Fruit fly (Drosophila melanogaster) whole organism, embryonic: ENCODE measurements around the gene Rab18.

ENCODE experiments used
- CG10147 ChIP-seq: fragments of 200-800 bp; sonication (Bioruptor generic); optimal IDR thresholded peaks from 2 replicates; lab custom pipeline; 2019; ENCODE audit warnings: missing biosample characterization, mild to moderate bottlenecking, missing genetic modification characterization, moderate library complexity
- CG10366 ChIP-seq: fragments of 200-800 bp; sonication (Bioruptor generic); IDR thresholded peaks from 2 replicates; pipeline ENCODE4 v1.3.6; 2022; ENCODE audit warnings: missing biosample characterization, missing genetic modification characterization
- CG10543 ChIP-seq: fragments of 200-800 bp; sonication (Bioruptor generic); optimal IDR thresholded peaks from 3 replicates; lab custom pipeline; 2017; ENCODE audit warnings: missing biosample characterization, mild to moderate bottlenecking, missing genetic modification characterization, moderate library complexity
- CG10654 ChIP-seq: fragments of 200-800 bp; sonication (Bioruptor generic); optimal IDR thresholded peaks from 2 replicates; lab custom pipeline; 2016; ENCODE audit warnings: missing biosample characterization, missing genetic modification characterization
- CG11504 ChIP-seq: fragments of 200-800 bp; sonication (Bioruptor generic); optimal IDR thresholded peaks from 3 replicates; lab custom pipeline; 2019; ENCODE audit warnings: missing biosample characterization, mild to moderate bottlenecking, missing genetic modification characterization, moderate library complexity
- CG12391 ChIP-seq: fragments of 200-800 bp; sonication (Bioruptor generic); optimal IDR thresholded peaks from 3 replicates; lab custom pipeline; 2018; ENCODE audit warnings: missing biosample characterization, mild to moderate bottlenecking, missing genetic modification characterization, moderate library complexity
- CG12659 ChIP-seq: fragments of 200-800 bp; sonication (Bioruptor generic); optimal IDR thresholded peaks from 3 replicates; lab custom pipeline; 2017; ENCODE audit warnings: mild to moderate bottlenecking, missing biosample characterization, missing genetic modification reagents, missing genetic modification characterization
- CG15011 ChIP-seq: fragments of 200-800 bp; sonication (Bioruptor generic); optimal IDR thresholded peaks from 3 replicates; lab custom pipeline; 2018; ENCODE audit warnings: missing biosample characterization, mild to moderate bottlenecking, missing genetic modification characterization
- CG1647 ChIP-seq: fragments of 200-800 bp; sonication (Bioruptor generic); optimal IDR thresholded peaks from 3 replicates; lab custom pipeline; 2016; ENCODE audit warnings: missing biosample characterization, missing genetic modification characterization
- CG16815 ChIP-seq: fragments of 200-800 bp; sonication (Bioruptor generic); optimal IDR thresholded peaks from 3 replicates; lab custom pipeline; 2017; ENCODE audit warnings: missing biosample characterization, mild to moderate bottlenecking, missing genetic modification characterization
- CG17802 ChIP-seq: fragments of 200-800 bp; sonication (Bioruptor generic); optimal IDR thresholded peaks from 2 replicates; lab custom pipeline; 2018; ENCODE audit warnings: missing biosample characterization, mild to moderate bottlenecking, missing genetic modification characterization, moderate library complexity
- CG17829 ChIP-seq: fragments of 200-800 bp; optimal IDR thresholded peaks from 2 replicates; lab custom pipeline; 2019; ENCODE audit warnings: missing biosample characterization, mild to moderate bottlenecking, missing genetic modification characterization, moderate library complexity
- CG18764 ChIP-seq: fragments of 200-800 bp; sonication (Bioruptor generic); optimal IDR thresholded peaks from 3 replicates; lab custom pipeline; 2016; ENCODE audit warnings: missing biosample characterization, missing genetic modification characterization
- CG31441 ChIP-seq: fragments of 200-800 bp; sonication (Bioruptor generic); IDR thresholded peaks from 2 replicates; pipeline ENCODE4 v1.3.6; 2022; ENCODE audit warnings: missing biosample characterization, missing genetic modification characterization
- CG33213 ChIP-seq: fragments of 200-800 bp; sonication (Bioruptor generic); optimal IDR thresholded peaks from 3 replicates; lab custom pipeline; 2016; ENCODE audit warnings: missing biosample characterization, missing genetic modification characterization
- CG34422 ChIP-seq: fragments of 200-800 bp; sonication (Bioruptor generic); IDR thresholded peaks from 3 replicates; pipeline ENCODE4 v1.3.6; 2022; ENCODE audit warnings: missing biosample characterization, missing genetic modification characterization
- CG3847 ChIP-seq: fragments of 200-800 bp; sonication (Bioruptor generic); IDR thresholded peaks from 2 replicates; pipeline ENCODE4 v1.3.6; 2022; ENCODE audit warnings: missing biosample characterization, missing genetic modification characterization
- CG4617 ChIP-seq: fragments of 200-800 bp; sonication (Bioruptor generic); optimal IDR thresholded peaks from 3 replicates; lab custom pipeline; 2016; ENCODE audit warnings: missing biosample characterization, missing genetic modification characterization, borderline replicate concordance
- CG6791 ChIP-seq: fragments of 200-800 bp; sonication (Bioruptor generic); IDR thresholded peaks from 3 replicates; pipeline ENCODE4 v1.3.6; 2022; ENCODE audit warnings: missing biosample characterization, missing genetic modification characterization; ENCODE audit not compliant: partially characterized antibody
- CG7556 ChIP-seq: fragments of 200-800 bp; sonication (Bioruptor generic); optimal IDR thresholded peaks from 2 replicates; lab custom pipeline; 2017; ENCODE audit warnings: missing biosample characterization, mild to moderate bottlenecking, missing genetic modification characterization
- CG9437 ChIP-seq: fragments of 200-800 bp; sonication (Bioruptor generic); optimal IDR thresholded peaks from 2 replicates; lab custom pipeline; 2018; ENCODE audit warnings: missing biosample characterization, mild to moderate bottlenecking, missing genetic modification characterization
- Deaf1 ChIP-seq: fragments of 200-800 bp; optimal IDR thresholded peaks from 3 replicates; lab custom pipeline; 2019; ENCODE audit warnings: missing biosample characterization, mild to moderate bottlenecking, missing genetic modification characterization, moderate library complexity
- Dip2 ChIP-seq: fragments of 200-800 bp; sonication (Bioruptor generic); IDR thresholded peaks from 2 replicates; pipeline ENCODE4 v1.3.6; 2022; ENCODE audit warnings: missing biosample characterization, missing genetic modification characterization
- E2f1 ChIP-seq: fragments of 200-800 bp; sonication (Bioruptor generic); IDR thresholded peaks from 2 replicates; pipeline ENCODE4 v1.3.6; 2022; ENCODE audit warnings: missing biosample characterization, missing genetic modification characterization
- Ets97D ChIP-seq: fragments of 200-800 bp; sonication (Bioruptor generic); optimal IDR thresholded peaks from 3 replicates; lab custom pipeline; 2016; ENCODE audit warnings: missing biosample characterization, missing genetic modification characterization
- GATAe ChIP-seq: fragments of 200-800 bp; sonication (Bioruptor generic); conservative IDR thresholded peaks from 2 replicates; pipeline ENCODE4 v1.3.6; 2022; ENCODE audit warnings: missing biosample characterization, missing genetic modification characterization
- HLH3B ChIP-seq: fragments of 200-800 bp; sonication (Bioruptor generic); IDR thresholded peaks from 2 replicates; pipeline ENCODE4 v1.3.6; 2022; ENCODE audit warnings: missing biosample characterization, missing genetic modification characterization
- Hr39 ChIP-seq: fragments of >200 bp; optimal IDR thresholded peaks from 2 replicates; lab custom pipeline; 2017
- Lpt ChIP-seq: fragments of >200 bp; optimal IDR thresholded peaks from 2 replicates; lab custom pipeline; 2018; ENCODE audit warnings: missing biosample characterization, missing genetic modification characterization
- MTF-1 ChIP-seq: fragments of 200-800 bp; sonication (Bioruptor generic); optimal IDR thresholded peaks from 2 replicates; lab custom pipeline; 2018; ENCODE audit warnings: missing biosample characterization, mild to moderate bottlenecking, missing genetic modification characterization, borderline replicate concordance
- Nf-YA ChIP-seq: fragments of 200-800 bp; sonication (Bioruptor generic); IDR thresholded peaks from 2 replicates; pipeline ENCODE4 v1.3.6; 2022; ENCODE audit warnings: missing biosample characterization, missing genetic modification characterization
- Ptx1 ChIP-seq: fragments of 200-800 bp; sonication (Bioruptor generic); IDR thresholded peaks from 2 replicates; pipeline ENCODE4 v1.3.6; 2022; ENCODE audit warnings: missing biosample characterization, missing genetic modification characterization
- Stat92E ChIP-seq, 3 experiments: fragments of >200 bp in 2 of 3; fragments of 200-800 bp in 1 of 3; sonication (Bioruptor generic) in 1 of 3; optimal IDR thresholded peaks; 2 replicates each; lab custom pipeline; 2017 to 2019; ENCODE audit warnings: missing biosample characterization in 3 of 3, missing genetic modification characterization in 3 of 3, mild to moderate bottlenecking in 1 of 3, moderate library complexity in 1 of 3
- Tbp ChIP-seq: fragments of >200 bp; optimal IDR thresholded peaks from 2 replicates; lab custom pipeline; 2018; ENCODE audit warnings: missing biosample characterization, missing genetic modification characterization
- ase ChIP-seq: fragments of 200-800 bp; sonication (Bioruptor generic); IDR thresholded peaks from 3 replicates; pipeline ENCODE4 v1.3.6; 2022; ENCODE audit warnings: missing biosample characterization, missing genetic modification characterization
- chif ChIP-seq, 2 experiments: fragments of 200-800 bp; sonication (Bioruptor generic); optimal IDR thresholded peaks; 3 replicates each; lab custom pipeline; 2016; ENCODE audit warnings: missing biosample characterization in 2 of 2, missing genetic modification characterization in 2 of 2
- fu2 ChIP-seq: fragments of 200-800 bp; sonication (Bioruptor generic); optimal IDR thresholded peaks from 2 replicates; lab custom pipeline; 2016; ENCODE audit warnings: missing biosample characterization, missing genetic modification characterization
- grau ChIP-seq: fragments of 200-800 bp; optimal IDR thresholded peaks from 3 replicates; lab custom pipeline; 2019; ENCODE audit warnings: missing biosample characterization, mild to moderate bottlenecking, missing genetic modification characterization, moderate library complexity
- hkb ChIP-seq, 2 experiments: fragments of 200-800 bp in 1 of 2; fragments of >200 bp in 1 of 2; sonication (Bioruptor generic) in 1 of 2; IDR thresholded peaks in 1 of 2; optimal IDR thresholded peaks in 1 of 2; 2 replicates each; pipeline versions ENCODE4 v1.3.6 to Lab custom; 2017 to 2022; ENCODE audit warnings: missing biosample characterization in 1 of 2, missing genetic modification characterization in 1 of 2
- lab ChIP-seq: fragments of 200-800 bp; sonication (Bioruptor generic); optimal IDR thresholded peaks from 3 replicates; lab custom pipeline; 2017; ENCODE audit warnings: missing biosample characterization, missing genetic modification characterization, mild to moderate bottlenecking, moderate library complexity, missing genetic modification reagents
- lov ChIP-seq, 2 experiments: fragments of 200-800 bp in 1 of 2; fragments of >200 bp in 1 of 2; sonication (Bioruptor generic) in 1 of 2; IDR thresholded peaks in 1 of 2; optimal IDR thresholded peaks in 1 of 2; 2 replicates in 1 of 2; 3 replicates in 1 of 2; pipeline versions ENCODE4 v1.3.6 to Lab custom; 2017 to 2022; ENCODE audit warnings: missing biosample characterization in 1 of 2, missing genetic modification characterization in 1 of 2
- mirr ChIP-seq: fragments of 200-800 bp; sonication (Bioruptor generic); optimal IDR thresholded peaks from 3 replicates; lab custom pipeline; 2018; ENCODE audit warnings: missing biosample characterization, mild to moderate bottlenecking, missing genetic modification characterization
- nerfin-2 ChIP-seq: fragments of 200-800 bp; sonication (Bioruptor generic); IDR thresholded peaks from 2 replicates; pipeline ENCODE4 v1.3.6; 2022; ENCODE audit warnings: missing biosample characterization, missing genetic modification characterization; ENCODE audit not compliant: partially characterized antibody
- pita ChIP-seq: fragments of 200-800 bp; sonication (Bioruptor generic); optimal IDR thresholded peaks from 2 replicates; lab custom pipeline; 2017; ENCODE audit warnings: missing biosample characterization, mild to moderate bottlenecking, missing genetic modification characterization
- psq ChIP-seq: fragments of 200-800 bp; sonication (Bioruptor generic); optimal IDR thresholded peaks from 2 replicates; lab custom pipeline; 2017; ENCODE audit warnings: missing biosample characterization, missing genetic modification characterization
- sens ChIP-seq: fragments of 200-800 bp; sonication (Bioruptor generic); peaks from one replicate; lab custom pipeline; 2016; ENCODE audit warnings: missing biosample characterization, missing genetic modification characterization
- sim ChIP-seq: fragments of 200-800 bp; sonication (Bioruptor generic); IDR thresholded peaks from 2 replicates; pipeline ENCODE4 v1.3.6; 2022; ENCODE audit warnings: missing biosample characterization, missing genetic modification characterization
- slou ChIP-seq: fragments of 200-800 bp; sonication (Bioruptor generic); optimal IDR thresholded peaks from 3 replicates; lab custom pipeline; 2016; ENCODE audit warnings: missing biosample characterization, missing genetic modification characterization
- sr ChIP-seq: fragments of 200-800 bp; sonication (Bioruptor generic); IDR thresholded peaks from 3 replicates; pipeline ENCODE4 v1.3.6; 2022; ENCODE audit warnings: missing biosample characterization, missing genetic modification characterization
- tin ChIP-seq: fragments of 200-800 bp; sonication (Bioruptor generic); optimal IDR thresholded peaks from 3 replicates; lab custom pipeline; 2016; ENCODE audit warnings: missing biosample characterization, missing genetic modification characterization
- vvl ChIP-seq: fragments of 200-800 bp; sonication (Bioruptor generic); IDR thresholded peaks from 2 replicates; pipeline ENCODE4 v1.3.6; 2022; ENCODE audit warnings: missing biosample characterization, missing genetic modification characterization

The Rab18 gene

DNA sequence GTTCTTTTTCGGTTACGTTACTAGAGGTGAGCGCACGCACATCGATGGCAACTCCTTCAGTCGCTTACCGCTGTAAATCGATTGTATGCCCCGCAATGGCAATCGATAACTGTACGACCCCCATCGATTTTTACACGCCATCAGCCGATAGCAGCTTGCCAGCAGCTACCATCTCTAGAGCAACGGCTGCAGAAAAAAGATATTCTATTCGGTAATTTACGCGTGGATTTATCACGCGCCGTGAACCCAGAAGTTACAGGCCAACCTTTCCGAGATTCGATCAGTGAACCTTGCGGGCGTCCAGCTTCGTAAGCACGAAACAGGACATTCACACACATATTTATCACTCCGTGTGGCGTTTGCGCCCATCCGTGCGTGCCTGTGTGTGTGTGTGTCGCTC, 5.7 kb downstream of the Rab18 start, which contains the start of the genes Sirt4 and CG4119 (continued):
- TF ChIP-seq Deaf1 (tag; lab: Kevin White, UChicago) (peak; percentile 27), sr (GFP tag; lab: Robert Waterston, UW) (no peak), CG3847 (GFP tag; lab: Robert Waterston, UW) (peak; percentile 48), ase (GFP tag; lab: Robert Waterston, UW) (no peak), pita (no peak), Ptx1 (GFP tag; lab: Robert Waterston, UW) (no peak), hkb (optimal IDR thresholded peaks at IDR 0.05; lab: Kevin White, UChicago) (no peak), hkb (GFP tag; IDR thresholded peaks at IDR 0.05; lab: Robert Waterston, UW) (no peak), CG1647 (no peak), CG33213 (GFP tag; lab: Kevin White, UChicago) (peak; percentile 25), sens (GFP tag; lab: Kevin White, UChicago) (no peak), CG31441 (no peak), CG10543 (GFP tag; lab: Kevin White, UChicago) (no peak), CG16815 (GFP tag; lab: Kevin White, UChicago) (no peak), CG12659 (GFP tag; lab: Kevin White, UChicago) (peak; percentile 83), Nf-YA (no peak), CG7556 (GFP tag; lab: Kevin White, UChicago) (no peak), CG4617 (GFP tag; lab: Kevin White, UChicago) (peak; percentile 92), CG10147 (no peak), grau (peak; percentile 43), CG17802 (tag; lab: Kevin White, UChicago) (no peak), CG9437 (GFP tag; lab: Kevin White, UChicago) (peak; percentile 97), E2f1 (GFP tag; lab: Robert Waterston, UW) (0 out of 2 replicates have a peak, but pooled peaks have one; percentile 8), CG17829 (peak; percentile 61), fu2 (GFP tag; lab: Kevin White, UChicago) (peak; percentile 21), slou (GFP tag; lab: Kevin White, UChicago) (no peak), HLH3B (no peak), CG11504 (no peak), lab (GFP tag; lab: Kevin White, UChicago) (peak; percentile 28), Hr39 (lab: Kevin White, UChicago) (no peak), chif (GFP tag; optimal IDR thresholded peaks at IDR 0.05; lab: Kevin White, UChicago) (no peak), mirr (GFP tag; lab: Kevin White, UChicago) (peak; percentile 19), CG15011 (no peak), Stat92E (GFP tag; optimal IDR thresholded peaks at IDR 0.05; lab: Kevin White, UChicago) (peak in 1 of 3 experiments; percentile 19), Dip2 (GFP tag; lab: Robert Waterston, UW) (no peak), sim (GFP tag; lab: Robert Waterston, UW) (no peak), CG10654 (GFP tag; lab: Kevin White, UChicago) (no peak), tin (GFP tag; lab: Kevin White, UChicago) (peak; percentile 21), GATAe (GFP tag; lab: Robert Waterston, UW) (no peak), Ets97D (GFP tag; lab: Kevin White, UChicago) (peak; percentile 72), CG6791 (peak; percentile 98), Lpt (GFP tag; lab: Kevin White, UChicago) (no peak), Tbp (GFP tag; lab: Kevin White, UChicago) (no peak), CG18764 (GFP tag; lab: Kevin White, UChicago) (no peak), psq (no peak), vvl (GFP tag; lab: Robert Waterston, UW) (no peak; the same call in 1 of the 2 replicates), lov (optimal IDR thresholded peaks at IDR 0.05; lab: Kevin White, UChicago) (no peak), lov (GFP tag; IDR thresholded peaks at IDR 0.05; lab: Robert Waterston, UW) (no peak), MTF-1 (GFP tag; lab: Kevin White, UChicago) (no peak), CG34422 (GFP tag; lab: Robert Waterston, UW) (peak; percentile 56; the same call in 1 of the 3 replicates), nerfin-2 (GFP tag; lab: Robert Waterston, UW) (peak; percentile 96), CG12391 (tag; lab: Kevin White, UChicago) (peak; percentile 40), CG10366 (GFP tag; lab: Robert Waterston, UW) (no peak)
